Fruit fly (Drosophila melanogaster): ENCODE results near the gene CG15537.
A peak's percentile ranks its signal among the peaks of the same experiment; 100 is the strongest.

Gene CG15537

DNA sequence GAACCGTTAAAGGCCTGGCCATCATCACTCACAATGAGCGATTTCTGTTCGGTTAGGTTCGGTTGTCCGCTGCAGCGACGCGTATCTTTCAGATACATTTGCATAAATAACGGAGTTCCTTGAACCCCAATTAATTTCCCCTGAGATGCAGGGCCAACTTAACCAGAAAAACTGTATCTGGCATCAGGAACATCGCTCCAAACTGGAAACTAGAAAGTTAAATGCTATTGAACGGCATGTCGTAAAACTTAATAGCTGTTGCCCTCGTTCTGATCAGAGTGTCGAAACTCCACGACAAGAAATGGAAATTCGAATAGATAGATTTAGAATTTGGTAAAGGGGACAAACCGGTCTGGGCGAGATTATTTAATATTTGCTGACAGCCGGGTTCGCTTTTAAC is 28.9 kb upstream of the CG15537 start:
- no peak for TF ChIP-seq pad (GFP tag; optimal IDR thresholded peaks at IDR 0.05)
- no peak for TF ChIP-seq toe (GFP tag; optimal IDR thresholded peaks at IDR 0.05)
- no peak for TF ChIP-seq kay (GFP tag; ENCODE audit: borderline replicate concordance)
- no peak for TF ChIP-seq CG11617 (GFP tag; optimal IDR thresholded peaks at IDR 0.05)
- no peak for TF ChIP-seq Hr96 (GFP tag; optimal IDR thresholded peaks at IDR 0.05)
- TF ChIP-seq bab1 (GFP tag; optimal IDR thresholded peaks at IDR 0.05), result no peak
- no peak for TF ChIP-seq cnc (optimal IDR thresholded peaks at IDR 0.05)
- TF ChIP-seq Mnt (GFP tag; optimal IDR thresholded peaks at IDR 0.05), result no peak
- TF ChIP-seq Clk (GFP tag; optimal IDR thresholded peaks at IDR 0.05), result no peak
- TF ChIP-seq ovo (GFP tag; optimal IDR thresholded peaks at IDR 0.05), result no peak
- no peak for TF ChIP-seq CG7045 (GFP tag; optimal IDR thresholded peaks at IDR 0.05)
- no peak for TF ChIP-seq CG33017 (tag; optimal IDR thresholded peaks at IDR 0.05)
- TF ChIP-seq cic (GFP tag; optimal IDR thresholded peaks at IDR 0.05), result no peak

DNA sequence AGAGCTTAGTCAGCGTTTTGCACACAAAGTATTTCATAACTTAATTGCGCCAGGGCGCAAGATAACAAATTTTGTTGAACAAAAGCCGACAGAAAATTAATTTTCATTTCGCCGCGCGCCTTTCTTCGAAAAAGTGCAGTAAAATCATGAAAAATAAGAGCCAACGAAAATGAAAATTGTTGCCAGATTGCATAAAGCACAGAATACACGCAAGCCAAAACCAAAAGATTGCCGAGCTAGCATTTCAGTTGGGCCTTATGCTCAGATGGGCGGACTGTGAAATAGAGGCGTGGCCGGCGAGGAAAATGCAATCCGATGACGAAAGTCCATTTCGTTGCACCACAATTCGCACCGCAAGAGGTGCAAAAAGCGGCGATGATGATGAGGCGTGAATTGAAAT is 27.3 kb upstream of the CG15537 start:
- TF ChIP-seq toe (GFP tag; optimal IDR thresholded peaks at IDR 0.05) (no peak), kay (GFP tag; ENCODE audit: borderline replicate concordance) (no peak), tj (GFP tag; optimal IDR thresholded peaks at IDR 0.05) (peak; percentile 99), CG5204 (GFP tag; optimal IDR thresholded peaks at IDR 0.05) (no peak), Mnt (GFP tag; optimal IDR thresholded peaks at IDR 0.05) (no peak), CG11617 (GFP tag; optimal IDR thresholded peaks at IDR 0.05) (no peak), Crg-1 (GFP tag; optimal IDR thresholded peaks at IDR 0.05) (no peak), CG7045 (GFP tag; optimal IDR thresholded peaks at IDR 0.05) (no peak)

DNA sequence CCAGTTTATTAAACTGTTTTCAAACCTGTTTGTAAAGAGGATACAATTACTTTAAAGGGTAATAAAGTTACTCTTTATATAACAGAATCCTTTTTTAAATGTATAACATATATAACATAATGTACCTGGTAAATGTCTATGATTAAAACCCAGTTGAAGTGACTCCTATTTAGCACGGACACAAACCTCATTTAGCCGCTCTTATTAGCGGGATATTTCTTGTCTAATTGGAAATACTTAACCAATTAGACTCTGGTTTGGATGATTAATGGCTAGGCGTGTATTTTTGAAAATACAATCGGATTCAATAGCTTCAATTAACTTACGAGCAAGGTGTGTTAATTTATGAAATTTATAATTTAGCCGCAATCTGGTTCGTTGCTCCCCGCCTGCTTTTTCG is 23.7 kb upstream of the CG15537 start:
- no peak for TF ChIP-seq kay (GFP tag; ENCODE audit: borderline replicate concordance)
- no peak for TF ChIP-seq cnc (optimal IDR thresholded peaks at IDR 0.05)
- no peak for TF ChIP-seq CG7101 (tag; optimal IDR thresholded peaks at IDR 0.05)
- TF ChIP-seq ovo (GFP tag; optimal IDR thresholded peaks at IDR 0.05), result no peak
- TF ChIP-seq Hr96 (GFP tag; optimal IDR thresholded peaks at IDR 0.05), result no peak
- no peak for TF ChIP-seq bab1 (GFP tag; optimal IDR thresholded peaks at IDR 0.05)
- TF ChIP-seq pad (GFP tag; optimal IDR thresholded peaks at IDR 0.05), result no peak
- no peak for TF ChIP-seq Crg-1 (GFP tag; optimal IDR thresholded peaks at IDR 0.05)
- no peak for TF ChIP-seq CG5204 (GFP tag; optimal IDR thresholded peaks at IDR 0.05)
- no peak for TF ChIP-seq CG14711 (tag; optimal IDR thresholded peaks at IDR 0.05)
- TF ChIP-seq CG12768 (GFP tag; optimal IDR thresholded peaks at IDR 0.05), result no peak
- TF ChIP-seq CG1620 (GFP tag; optimal IDR thresholded peaks at IDR 0.05), result no peak

DNA sequence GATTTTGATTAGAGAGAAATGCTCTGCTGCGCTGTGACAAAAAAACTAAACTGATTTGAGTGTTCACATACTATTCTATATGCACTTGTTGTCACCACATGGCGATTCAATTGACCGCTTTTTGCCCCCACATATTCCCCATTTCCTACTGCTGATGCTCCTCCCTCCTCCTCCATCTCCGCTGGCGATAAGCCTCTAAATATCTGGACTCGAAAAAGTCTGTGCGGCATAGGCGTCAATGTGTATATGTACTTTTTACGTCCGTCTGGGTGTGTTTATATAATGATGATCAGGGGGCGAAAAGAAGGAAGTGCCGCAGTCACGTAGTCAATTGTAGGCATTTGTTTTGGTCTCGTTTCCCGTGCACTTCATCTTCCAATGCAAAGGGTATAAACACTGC is 23.1 kb upstream of the CG15537 start:
- TF ChIP-seq tj (GFP tag; optimal IDR thresholded peaks at IDR 0.05), result no peak
- no peak for TF ChIP-seq pad (GFP tag; optimal IDR thresholded peaks at IDR 0.05)
- no peak for TF ChIP-seq Clk (GFP tag; optimal IDR thresholded peaks at IDR 0.05)
- no peak for TF ChIP-seq CG5204 (GFP tag; optimal IDR thresholded peaks at IDR 0.05)
- no peak for TF ChIP-seq CG11617 (GFP tag; optimal IDR thresholded peaks at IDR 0.05)
- TF ChIP-seq CG7045 (GFP tag; optimal IDR thresholded peaks at IDR 0.05), result no peak
- TF ChIP-seq ovo (GFP tag; optimal IDR thresholded peaks at IDR 0.05), result no peak
- TF ChIP-seq cnc (optimal IDR thresholded peaks at IDR 0.05), result no peak
- no peak for TF ChIP-seq kay (GFP tag; ENCODE audit: borderline replicate concordance)
- no peak for TF ChIP-seq Hr96 (GFP tag; optimal IDR thresholded peaks at IDR 0.05)
- TF ChIP-seq bab1 (GFP tag; optimal IDR thresholded peaks at IDR 0.05), result no peak
- TF ChIP-seq Crg-1 (GFP tag; optimal IDR thresholded peaks at IDR 0.05), result no peak
- TF ChIP-seq CG7101 (tag; optimal IDR thresholded peaks at IDR 0.05), result no peak
- TF ChIP-seq cic (GFP tag; optimal IDR thresholded peaks at IDR 0.05), result peak; percentile 76
- TF ChIP-seq Mnt (GFP tag; optimal IDR thresholded peaks at IDR 0.05), result peak; percentile 14
- peak; percentile 54 for TF ChIP-seq CG12768 (GFP tag; optimal IDR thresholded peaks at IDR 0.05)
- TF ChIP-seq CG33017 (tag; optimal IDR thresholded peaks at IDR 0.05), result no peak
- TF ChIP-seq CG1620 (GFP tag; optimal IDR thresholded peaks at IDR 0.05), result no peak
- no peak for TF ChIP-seq toe (GFP tag; optimal IDR thresholded peaks at IDR 0.05)
- TF ChIP-seq CG14711 (tag; optimal IDR thresholded peaks at IDR 0.05), result no peak

DNA sequence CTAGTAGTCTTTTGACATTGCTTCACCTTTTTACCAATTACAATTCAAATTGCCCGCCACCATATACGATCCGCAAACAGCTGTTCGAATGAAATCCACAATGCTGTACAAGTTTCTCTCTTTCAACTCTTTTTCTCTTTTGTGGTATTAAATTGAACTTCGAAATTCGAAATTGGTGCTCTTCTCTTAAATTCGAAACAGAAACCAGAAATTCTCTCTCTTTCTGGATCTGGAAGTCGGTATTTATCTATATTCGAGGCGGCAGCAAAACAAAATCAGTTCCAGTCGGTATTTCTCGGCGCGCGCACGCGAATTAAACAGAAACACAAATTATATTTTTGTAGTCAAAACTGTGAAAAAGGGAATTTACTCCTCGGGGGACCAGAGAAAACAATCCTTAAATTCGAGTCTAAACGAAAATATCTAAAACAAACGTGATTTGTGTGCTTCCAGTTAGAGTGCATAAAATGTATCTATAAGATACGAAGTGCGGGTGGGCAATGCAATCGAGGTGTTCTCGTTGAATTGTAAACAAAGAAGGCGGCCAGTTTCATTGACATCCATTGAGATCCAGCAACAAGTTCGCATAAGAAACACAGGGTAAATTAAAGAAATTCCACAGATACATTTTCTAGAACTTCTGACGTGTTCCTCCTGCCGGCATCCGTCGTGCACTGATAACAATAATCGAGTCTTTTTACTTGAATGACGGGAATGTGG is 22.5 kb upstream of the CG15537 start, which contains the start of gene PH4alphaEFB:
Gene PH4alphaEFB (plus strand): TSS at position 276 of the 720 bp plus-strand sequence.
- TF ChIP-seq toe (GFP tag; optimal IDR thresholded peaks at IDR 0.05) (no peak), Hr96 (GFP tag; optimal IDR thresholded peaks at IDR 0.05) (no peak), CG11617 (GFP tag; optimal IDR thresholded peaks at IDR 0.05) (peak; percentile 7), bab1 (GFP tag; optimal IDR thresholded peaks at IDR 0.05) (peak; percentile 18), CG12768 (GFP tag; optimal IDR thresholded peaks at IDR 0.05) (no peak), Mnt (GFP tag; optimal IDR thresholded peaks at IDR 0.05) (peak; percentile 11), tj (GFP tag; optimal IDR thresholded peaks at IDR 0.05) (peak; percentile 30), kay (GFP tag; ENCODE audit: borderline replicate concordance) (peak; percentile 74)

DNA sequence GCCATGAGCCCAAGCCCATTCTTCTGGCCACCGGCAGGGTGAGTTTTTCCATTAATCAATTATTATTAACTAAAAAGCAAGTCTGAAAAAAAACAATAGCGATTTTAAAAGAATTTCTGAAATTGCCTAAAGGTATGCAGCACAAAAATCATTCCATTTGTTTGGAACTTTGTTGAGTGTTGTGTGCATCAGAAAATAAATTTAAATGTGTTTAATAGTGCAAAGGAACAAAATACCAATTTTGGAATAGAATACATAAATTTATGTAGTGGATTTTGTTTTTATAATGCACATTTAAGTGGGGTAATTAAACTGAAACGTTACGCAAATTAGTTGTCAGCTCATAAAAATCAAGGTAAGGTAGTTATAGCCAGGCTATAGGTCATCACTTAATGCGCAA is 20.8 kb upstream of the CG15537 start:
- TF ChIP-seq CG14711 (tag; optimal IDR thresholded peaks at IDR 0.05), result no peak
- TF ChIP-seq toe (GFP tag; optimal IDR thresholded peaks at IDR 0.05), result no peak
- TF ChIP-seq CG7045 (GFP tag; optimal IDR thresholded peaks at IDR 0.05), result no peak
- no peak for TF ChIP-seq ovo (GFP tag; optimal IDR thresholded peaks at IDR 0.05)
- no peak for TF ChIP-seq CG33017 (tag; optimal IDR thresholded peaks at IDR 0.05)
- no peak for TF ChIP-seq CG11617 (GFP tag; optimal IDR thresholded peaks at IDR 0.05)
- TF ChIP-seq Hr96 (GFP tag; optimal IDR thresholded peaks at IDR 0.05), result no peak
- no peak for TF ChIP-seq CG12768 (GFP tag; optimal IDR thresholded peaks at IDR 0.05)
- TF ChIP-seq Mnt (GFP tag; optimal IDR thresholded peaks at IDR 0.05), result no peak
- no peak for TF ChIP-seq Crg-1 (GFP tag; optimal IDR thresholded peaks at IDR 0.05)
- no peak for TF ChIP-seq kay (GFP tag; ENCODE audit: borderline replicate concordance)
- no peak for TF ChIP-seq cnc (optimal IDR thresholded peaks at IDR 0.05)

Data from whole organism, adult.